Fruit fly (Drosophila melanogaster) whole organism, embryonic: ENCODE data around the gene CG31808.

ENCODE experiments used
- B-H1 ChIP-seq: fragments of 200-800 bp; sonication (Bioruptor generic); IDR thresholded peaks from 3 replicates; pipeline ENCODE4 v1.3.6; 2022; ENCODE audit warnings: missing biosample characterization, missing genetic modification characterization
- C15 ChIP-seq: fragments of 200-800 bp; sonication (Bioruptor generic); IDR thresholded peaks from 3 replicates; pipeline ENCODE4 v1.3.6; 2022; ENCODE audit warnings: missing biosample characterization, missing genetic modification characterization
- CG11456 ChIP-seq: fragments of 200-800 bp; sonication (Bioruptor generic); IDR thresholded peaks from 3 replicates; pipeline ENCODE4 v1.3.6; 2022; ENCODE audit warnings: missing biosample characterization, missing genetic modification characterization
- CG12236 ChIP-seq: fragments of 200-800 bp; sonication (Bioruptor generic); optimal IDR thresholded peaks from 2 replicates; lab custom pipeline; 2016; ENCODE audit warnings: missing biosample characterization, missing genetic modification characterization
- CG12299 ChIP-seq: fragments of 200-800 bp; sonication (Bioruptor generic); optimal IDR thresholded peaks from 2 replicates; lab custom pipeline; 2018; ENCODE audit warnings: missing biosample characterization, mild to moderate bottlenecking, missing genetic modification characterization
- CG12942 ChIP-seq: fragments of 200-800 bp; sonication (Bioruptor generic); optimal IDR thresholded peaks from 3 replicates; lab custom pipeline; 2016; ENCODE audit warnings: missing biosample characterization, missing genetic modification characterization
- CG13424 ChIP-seq: fragments of 200-800 bp; sonication (Bioruptor generic); optimal IDR thresholded peaks from 2 replicates; lab custom pipeline; 2019; ENCODE audit warnings: missing biosample characterization, mild to moderate bottlenecking, missing genetic modification characterization, moderate library complexity
- CG14441 ChIP-seq: fragments of 200-800 bp; sonication (Bioruptor generic); IDR thresholded peaks from 2 replicates; pipeline ENCODE4 v1.3.6; 2022; ENCODE audit warnings: missing biosample characterization, missing genetic modification characterization
- CG1647 ChIP-seq: fragments of 200-800 bp; sonication (Bioruptor generic); optimal IDR thresholded peaks from 3 replicates; lab custom pipeline; 2016; ENCODE audit warnings: missing biosample characterization, missing genetic modification characterization
- CG17612 ChIP-seq: fragments of 200-800 bp; sonication (Bioruptor generic); IDR thresholded peaks from 2 replicates; pipeline ENCODE4 v1.3.6; 2022; ENCODE audit warnings: missing biosample characterization, missing genetic modification characterization
- CG17829 ChIP-seq: fragments of 200-800 bp; optimal IDR thresholded peaks from 2 replicates; lab custom pipeline; 2019; ENCODE audit warnings: missing biosample characterization, mild to moderate bottlenecking, missing genetic modification characterization, moderate library complexity
- CG18476 ChIP-seq: fragments of 200-800 bp; sonication (Bioruptor generic); optimal IDR thresholded peaks from 2 replicates; lab custom pipeline; 2016; ENCODE audit warnings: missing biosample characterization, mild to moderate bottlenecking, missing genetic modification characterization
- CG32532 ChIP-seq: fragments of 200-800 bp; sonication (Bioruptor generic); IDR thresholded peaks from 2 replicates; pipeline ENCODE4 v1.3.6; 2022; ENCODE audit warnings: missing biosample characterization, missing genetic modification characterization
- CG33213 ChIP-seq: fragments of 200-800 bp; sonication (Bioruptor generic); optimal IDR thresholded peaks from 3 replicates; lab custom pipeline; 2016; ENCODE audit warnings: missing biosample characterization, missing genetic modification characterization
- CG3407 ChIP-seq: fragments of 200-800 bp; sonication (Bioruptor generic); optimal IDR thresholded peaks from 2 replicates; lab custom pipeline; 2018; ENCODE audit warnings: missing biosample characterization, mild to moderate bottlenecking, missing genetic modification characterization
- CG3726 ChIP-seq: fragments of 200-800 bp; sonication (Bioruptor generic); IDR thresholded peaks from 3 replicates; pipeline ENCODE4, ENCODE4 v1.3.6; 2022; ENCODE audit warnings: missing biosample characterization, missing genetic modification characterization
- CG4360 ChIP-seq: fragments of 200-800 bp; sonication (Bioruptor generic); IDR thresholded peaks from 2 replicates; pipeline ENCODE4 v1.3.6; 2022; ENCODE audit warnings: missing biosample characterization, missing genetic modification characterization
- CG4617 ChIP-seq: fragments of 200-800 bp; sonication (Bioruptor generic); optimal IDR thresholded peaks from 3 replicates; lab custom pipeline; 2016; ENCODE audit warnings: missing biosample characterization, missing genetic modification characterization, borderline replicate concordance
- CG6272 ChIP-seq: fragments of 200-800 bp; sonication (Bioruptor generic); IDR thresholded peaks from 2 replicates; pipeline ENCODE4 v1.3.6; 2022; ENCODE audit warnings: missing biosample characterization, missing genetic modification characterization
- CG7928 ChIP-seq: fragments of 200-800 bp; sonication (Bioruptor generic); optimal IDR thresholded peaks from 2 replicates; lab custom pipeline; 2017; ENCODE audit warnings: missing biosample characterization, mild to moderate bottlenecking, missing genetic modification characterization
- CG9215 ChIP-seq: fragments of 200-800 bp; sonication (Bioruptor generic); IDR thresholded peaks from 2 replicates; pipeline ENCODE4 v1.3.6; 2022; ENCODE audit warnings: missing biosample characterization, missing genetic modification characterization
- CHES-1-like ChIP-seq: fragments of 200-800 bp; sonication (Bioruptor generic); optimal IDR thresholded peaks from 2 replicates; lab custom pipeline; 2016; ENCODE audit warnings: missing biosample characterization, missing genetic modification characterization
- CTCF ChIP-seq: fragments of 200-800 bp; sonication (Bioruptor generic); optimal IDR thresholded peaks from 2 replicates; lab custom pipeline; 2017; ENCODE audit warnings: missing biosample characterization, mild to moderate bottlenecking, missing genetic modification characterization, moderate library complexity
- Chrac-16 ChIP-seq: fragments of 200-800 bp; sonication (Bioruptor generic); optimal IDR thresholded peaks from 3 replicates; lab custom pipeline; 2016; ENCODE audit warnings: missing biosample characterization, missing genetic modification characterization
- Dll ChIP-seq: fragments of 200-800 bp; sonication (Bioruptor generic); IDR thresholded peaks from 4 replicates; pipeline ENCODE4 v1.3.6; 2022; ENCODE audit warnings: missing biosample characterization, missing genetic modification characterization; ENCODE audit not compliant: partially characterized antibody
- HmgZ ChIP-seq: fragments of 200-800 bp; sonication (Bioruptor generic); optimal IDR thresholded peaks from 2 replicates; lab custom pipeline; 2018; ENCODE audit warnings: missing biosample characterization, mild to moderate bottlenecking, missing genetic modification characterization
- Hmr ChIP-seq: fragments of 200-800 bp; sonication (Bioruptor generic); optimal IDR thresholded peaks from 3 replicates; lab custom pipeline; 2017; ENCODE audit warnings: mild to moderate bottlenecking, missing biosample characterization, missing genetic modification reagents, missing genetic modification characterization
- Hr51 ChIP-seq, 2 experiments: fragments of 200-800 bp; sonication (Bioruptor generic); optimal IDR thresholded peaks; 2 replicates in 1 of 2; 3 replicates in 1 of 2; lab custom pipeline; 2016 to 2018; ENCODE audit warnings: missing biosample characterization in 2 of 2, missing genetic modification characterization in 2 of 2, mild to moderate bottlenecking in 1 of 2, moderate library complexity in 1 of 2
- Kr ChIP-seq: fragments of 200-800 bp; sonication (Bioruptor generic); optimal IDR thresholded peaks from 2 replicates; lab custom pipeline; 2017; ENCODE audit warnings: missing biosample characterization, mild to moderate bottlenecking, missing genetic modification characterization
- MBD-R2 ChIP-seq: fragments of 200-800 bp; sonication (Bioruptor generic); IDR thresholded peaks from 2 replicates; pipeline ENCODE4 v1.3.6; 2022; ENCODE audit warnings: missing biosample characterization, missing genetic modification characterization
- Med ChIP-seq: fragments of 200-800 bp; sonication (Bioruptor generic); peaks from one replicate; lab custom pipeline; 2016; ENCODE audit warnings: missing biosample characterization, missing genetic modification characterization, mild to moderate bottlenecking, inconsistent platforms, moderate library complexity
- Rx ChIP-seq: fragments of 200-800 bp; sonication (Bioruptor generic); IDR thresholded peaks from 2 replicates; pipeline ENCODE4 v1.3.6; 2022; ENCODE audit warnings: missing biosample characterization, missing genetic modification characterization
- Spps ChIP-seq: fragments of 200-800 bp; sonication (Bioruptor generic); optimal IDR thresholded peaks from 2 replicates; lab custom pipeline; 2018; ENCODE audit warnings: missing biosample characterization, mild to moderate bottlenecking, missing genetic modification characterization
- Sry-δ ChIP-seq: fragments of 200-800 bp; sonication (Bioruptor generic); optimal IDR thresholded peaks from 2 replicates; lab custom pipeline; 2016; ENCODE audit warnings: missing biosample characterization, missing genetic modification characterization
- Usf ChIP-seq: fragments of 200-800 bp; sonication (Bioruptor generic); optimal IDR thresholded peaks from 2 replicates; lab custom pipeline; 2017; ENCODE audit warnings: missing genotype, missing biosample characterization, missing genetic modification characterization
- abd-A ChIP-seq: fragments of 200-800 bp; sonication (Bioruptor generic); optimal IDR thresholded peaks from 3 replicates; lab custom pipeline; 2019; ENCODE audit warnings: missing biosample characterization, mild to moderate bottlenecking, missing genetic modification characterization, moderate library complexity
- al ChIP-seq: fragments of 200-800 bp; sonication (Bioruptor generic); IDR thresholded peaks from 2 replicates; pipeline ENCODE4 v1.3.6; 2022; ENCODE audit warnings: missing biosample characterization, missing genetic modification characterization
- ato ChIP-seq: fragments of 200-800 bp; sonication (Bioruptor generic); IDR thresholded peaks from 2 replicates; pipeline ENCODE4 v1.3.6; 2022; ENCODE audit warnings: missing biosample characterization, missing genetic modification characterization; ENCODE audit not compliant: partially characterized antibody
- az2 ChIP-seq: fragments of 200-800 bp; sonication (Bioruptor generic); optimal IDR thresholded peaks from 3 replicates; lab custom pipeline; 2016; ENCODE audit warnings: missing biosample characterization, missing genetic modification characterization
- bcd ChIP-seq: fragments of 200-800 bp; sonication (Bioruptor generic); optimal IDR thresholded peaks from 2 replicates; lab custom pipeline; 2017; ENCODE audit warnings: missing biosample characterization, mild to moderate bottlenecking, missing genetic modification characterization
- cato ChIP-seq: fragments of 200-800 bp; sonication (Bioruptor generic); optimal IDR thresholded peaks from 2 replicates; lab custom pipeline; 2016; ENCODE audit warnings: missing biosample characterization, missing genetic modification characterization, borderline replicate concordance
- dpn ChIP-seq, 2 experiments: fragments of 200-800 bp; sonication (Bioruptor generic); optimal IDR thresholded peaks; 3 replicates each; lab custom pipeline; 2016; ENCODE audit warnings: missing biosample characterization in 2 of 2, missing genetic modification characterization in 2 of 2
- dysf ChIP-seq: fragments of 200-800 bp; sonication (Bioruptor generic); IDR thresholded peaks from 3 replicates; pipeline ENCODE4 v1.3.6; 2022; ENCODE audit warnings: missing biosample characterization, missing genetic modification characterization
- gt ChIP-seq: fragments of 200-800 bp; sonication (Bioruptor generic); IDR thresholded peaks from 2 replicates; pipeline ENCODE4 v1.3.6; 2022; ENCODE audit warnings: missing biosample characterization, missing genetic modification characterization
- hkb ChIP-seq, 2 experiments: fragments of 200-800 bp in 1 of 2; fragments of >200 bp in 1 of 2; sonication (Bioruptor generic) in 1 of 2; IDR thresholded peaks in 1 of 2; optimal IDR thresholded peaks in 1 of 2; 2 replicates each; pipeline versions ENCODE4 v1.3.6 to Lab custom; 2017 to 2022; ENCODE audit warnings: missing biosample characterization in 1 of 2, missing genetic modification characterization in 1 of 2
- jumu ChIP-seq: fragments of 200-800 bp; sonication (Bioruptor generic); optimal IDR thresholded peaks from 3 replicates; lab custom pipeline; 2016; ENCODE audit warnings: missing biosample characterization, missing genetic modification characterization
- phol ChIP-seq: fragments of 200-800 bp; sonication (Bioruptor generic); optimal IDR thresholded peaks from 3 replicates; lab custom pipeline; 2018; ENCODE audit warnings: missing biosample characterization, mild to moderate bottlenecking, missing genetic modification characterization, moderate library complexity
- so ChIP-seq: fragments of 200-800 bp; sonication (Bioruptor generic); IDR thresholded peaks from 3 replicates; pipeline ENCODE4 v1.3.6; 2022; ENCODE audit warnings: missing biosample characterization, missing genetic modification characterization
- tgo ChIP-seq: fragments of 200-800 bp; sonication (Bioruptor generic); IDR thresholded peaks from 3 replicates; pipeline ENCODE4 v1.3.6; 2022; ENCODE audit warnings: missing biosample characterization, missing genetic modification characterization
- trem ChIP-seq: fragments of 200-800 bp; optimal IDR thresholded peaks from 3 replicates; lab custom pipeline; 2019; ENCODE audit warnings: missing biosample characterization, mild to moderate bottlenecking, missing genetic modification characterization, moderate library complexity
- zen ChIP-seq: fragments of 200-800 bp; sonication (Bioruptor generic); optimal IDR thresholded peaks from 3 replicates; lab custom pipeline; 2018; ENCODE audit warnings: missing biosample characterization, mild to moderate bottlenecking, missing genetic modification characterization, moderate library complexity

CG31808 gene

DNA sequence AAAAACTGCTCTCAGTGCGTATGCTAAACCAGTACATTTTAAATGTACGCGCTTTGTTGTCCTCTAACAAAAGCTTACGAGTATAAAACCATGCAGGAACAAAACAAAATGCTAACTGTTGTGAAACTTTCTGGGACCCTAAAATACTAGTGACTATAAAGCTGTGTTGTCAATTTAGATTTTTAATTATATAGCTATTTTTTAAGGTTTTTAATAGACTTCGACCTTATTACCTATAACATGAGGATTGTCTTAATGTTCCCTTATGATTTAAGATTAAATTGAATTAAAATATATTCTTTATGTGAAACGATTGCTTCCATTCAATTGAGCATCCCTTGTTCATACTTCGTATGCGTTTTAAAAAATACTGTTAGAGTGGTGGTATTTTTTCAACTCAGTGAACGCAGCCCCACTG lies 59.3 kb downstream of the CG31808 start (continued):
- peak; percentile 30 to 71 for TF ChIP-seq Hr51 (GFP tag; optimal IDR thresholded peaks at IDR 0.05; lab: Kevin White, UChicago)
- peak; percentile 63 for TF ChIP-seq B-H1 (GFP tag; lab: Robert Waterston, UW)
- peak; percentile 7 for TF ChIP-seq Usf (GFP tag; lab: Kevin White, UChicago)
- peak; percentile 80 for TF ChIP-seq zen (tag; lab: Kevin White, UChicago)
- TF ChIP-seq CG7928 (GFP tag; lab: Kevin White, UChicago) = peak; percentile 30
- TF ChIP-seq CG6272 (GFP tag; lab: Robert Waterston, UW) = peak; percentile 81
- TF ChIP-seq cato (GFP tag; lab: Kevin White, UChicago) = peak; percentile 7
- peak; percentile 66 for TF ChIP-seq CG13424 (tag; lab: Kevin White, UChicago)
- 0 out of 3 replicates have a peak, but pooled peaks have one; percentile 14 for TF ChIP-seq so
- peak; percentile 38 for TF ChIP-seq Sry-δ
- TF ChIP-seq Dll = no peak
- 0 out of 3 replicates have a peak, but pooled peaks have one; percentile 54 for TF ChIP-seq C15 (GFP tag; lab: Robert Waterston, UW)
- peak; percentile 35 for TF ChIP-seq Spps (tag; lab: Kevin White, UChicago)
- TF ChIP-seq dpn (GFP tag; optimal IDR thresholded peaks at IDR 0.05; lab: Kevin White, UChicago) = peak; percentile 32 to 55
- TF ChIP-seq Rx (GFP tag; lab: Robert Waterston, UW) = peak; percentile 54; the same call in 1 of the 2 replicates
- TF ChIP-seq trem (tag; lab: Kevin White, UChicago) = peak; percentile 62
- TF ChIP-seq MBD-R2 (GFP tag; lab: Robert Waterston, UW) = peak; percentile 51
- peak; percentile 43 for TF ChIP-seq jumu (GFP tag; lab: Kevin White, UChicago)
- peak; percentile 82 for TF ChIP-seq CG17829 (tag; lab: Kevin White, UChicago)
- peak; percentile 49 for TF ChIP-seq HmgZ (tag; lab: Kevin White, UChicago)
- TF ChIP-seq al = peak; percentile 74
- peak; percentile 44 for TF ChIP-seq CG4617 (GFP tag; lab: Kevin White, UChicago)
- peak; percentile 62 for TF ChIP-seq Hmr (GFP tag; lab: Kevin White, UChicago)
- TF ChIP-seq CG12236 (GFP tag; lab: Kevin White, UChicago) = no peak
- TF ChIP-seq CHES-1-like (GFP tag; lab: Kevin White, UChicago) = peak; percentile 54
- TF ChIP-seq phol (tag; lab: Kevin White, UChicago) = peak; percentile 82
- TF ChIP-seq tgo = peak; percentile 87
- TF ChIP-seq bcd (GFP tag; lab: Kevin White, UChicago) = peak; percentile 62
- TF ChIP-seq CG11456 (GFP tag; lab: Robert Waterston, UW) = peak; percentile 66
- TF ChIP-seq az2 = peak; percentile 18
- TF ChIP-seq Chrac-16 = peak; percentile 65
- no peak for TF ChIP-seq CG4360 (GFP tag; lab: Robert Waterston, UW)
- TF ChIP-seq CG17612 (GFP tag; lab: Robert Waterston, UW) = peak; percentile 47; the same call in 1 of the 2 replicates
- no peak for TF ChIP-seq Kr (GFP tag; lab: Kevin White, UChicago)
- no peak for TF ChIP-seq hkb (optimal IDR thresholded peaks at IDR 0.05; lab: Kevin White, UChicago)
- TF ChIP-seq hkb (GFP tag; IDR thresholded peaks at IDR 0.05; lab: Robert Waterston, UW) = peak; percentile 76
- TF ChIP-seq CTCF (GFP tag; lab: Kevin White, UChicago) = no peak
- TF ChIP-seq CG3726 (GFP tag; lab: Robert Waterston, UW) = peak; percentile 58; the same call in 1 of the 3 replicates
- TF ChIP-seq CG14441 (GFP tag; lab: Robert Waterston, UW) = peak; percentile 72
- TF ChIP-seq CG1647 (GFP tag; lab: Kevin White, UChicago) = peak; percentile 34
- no peak for TF ChIP-seq ato (GFP tag; lab: Robert Waterston, UW)
- TF ChIP-seq CG3407 (GFP tag; lab: Kevin White, UChicago) = peak; percentile 28
- peak; percentile 51 for TF ChIP-seq gt
- TF ChIP-seq abd-A (tag; lab: Kevin White, UChicago) = no peak
- peak; percentile 83 for TF ChIP-seq dysf (GFP tag; lab: Robert Waterston, UW)
- TF ChIP-seq CG12299 (tag; lab: Kevin White, UChicago) = peak; percentile 7
- peak; percentile 40 for TF ChIP-seq CG18476 (GFP tag; lab: Kevin White, UChicago)
- TF ChIP-seq CG12942 (GFP tag; lab: Kevin White, UChicago) = peak; percentile 26
- TF ChIP-seq Med = peak; percentile 86
- TF ChIP-seq CG33213 (GFP tag; lab: Kevin White, UChicago) = peak; percentile 46
- TF ChIP-seq CG32532 = peak; percentile 74
- TF ChIP-seq CG9215 (GFP tag; lab: Robert Waterston, UW) = peak; percentile 64; the same call in 1 of the 2 replicates
